Worm (Caenorhabditis elegans) whole organism, L4 larva: ENCODE results near the gene let-716.

ENCODE experiments used
- D1046.2 ChIP-seq: fragments of 200-800 bp; sonication (Bioruptor generic); IDR thresholded peaks from 2 replicates; pipeline ENCODE4 v1.3.6; 2022; ENCODE audit warnings: missing genetic modification characterization, missing compliant biosample characterization
- F26F4.8 ChIP-seq: fragments of 200-800 bp; sonication (Bioruptor generic); conservative IDR thresholded peaks from 2 replicates; pipeline ENCODE4 v1.3.6; 2022; ENCODE audit warnings: missing genetic modification characterization, missing compliant biosample characterization
- Y105C5A.15 ChIP-seq: fragments of 200-800 bp; sonication (Bioruptor generic); IDR thresholded peaks from 2 replicates; pipeline ENCODE4 v1.3.6; 2022; ENCODE audit warnings: missing genetic modification characterization, missing compliant biosample characterization
- Y48G9A.11 ChIP-seq: fragments of 200-800 bp; sonication (Bioruptor generic); IDR thresholded peaks from 2 replicates; pipeline ENCODE4 v1.3.6; 2022; ENCODE audit warnings: missing genetic modification reagents, missing genetic modification characterization, missing compliant biosample characterization
- Y5F2A.4 ChIP-seq: fragments of 200-800 bp; sonication (Bioruptor generic); optimal IDR thresholded peaks from 2 replicates; lab custom pipeline; 2018; ENCODE audit warnings: mild to moderate bottlenecking, missing genetic modification characterization, missing compliant biosample characterization
- Y75B8A.6 ChIP-seq: fragments of 200-800 bp; sonication (Bioruptor generic); IDR thresholded peaks from 2 replicates; pipeline ENCODE4 v1.3.6; 2022; ENCODE audit warnings: missing genetic modification reagents, missing genetic modification characterization, missing compliant biosample characterization
- ZK337.2 ChIP-seq: fragments of 200-800 bp; sonication (Bioruptor generic); IDR thresholded peaks from 2 replicates; pipeline ENCODE4 v1.3.6; 2022; ENCODE audit warnings: missing genetic modification reagents, missing genetic modification characterization, missing compliant biosample characterization
- aha-1 ChIP-seq: fragments of 150-350 bp; peaks from one replicate; lab custom pipeline; 2014; ENCODE audit warnings: missing biosample characterization, missing genetic modification characterization
- ceh-28 ChIP-seq: fragments of 150-350 bp; optimal IDR thresholded peaks from 2 replicates; lab custom pipeline; 2014; ENCODE audit warnings: missing biosample characterization, missing genetic modification reagents, missing genetic modification characterization
- ceh-44 ChIP-seq: fragments of 200-800 bp; sonication (Bioruptor generic); IDR thresholded peaks from 2 replicates; pipeline ENCODE4 v1.3.6; 2022; ENCODE audit warnings: missing genetic modification reagents, missing genetic modification characterization, missing compliant biosample characterization
- ceh-62 ChIP-seq: sonication (generic microtip); optimal IDR thresholded peaks from 2 replicates; lab custom pipeline; 2017; ENCODE audit warnings: missing biosample characterization, missing genetic modification characterization
- ces-1 ChIP-seq: fragments of 150-350 bp; sonication (generic microtip); optimal IDR thresholded peaks from 4 replicates; lab custom pipeline; 2014; ENCODE audit warnings: missing biosample characterization, missing genetic modification reagents, missing genetic modification characterization
- ctbp-1 ChIP-seq: fragments of 200-800 bp; sonication (Bioruptor generic); IDR thresholded peaks from 2 replicates; pipeline ENCODE4 v1.3.6; 2022; ENCODE audit warnings: missing genetic modification reagents, missing genetic modification characterization, missing compliant biosample characterization
- daf-16 ChIP-seq, 3 experiments: sonication (generic microtip); optimal IDR thresholded peaks; 2 replicates each; lab custom pipeline; 2016 to 2017; ENCODE audit warnings: missing genetic modification characterization in 3 of 3, missing genetic modification reagents in 3 of 3, mild to moderate bottlenecking in 2 of 3, missing compliant biosample characterization in 2 of 3, missing biosample characterization in 1 of 3, moderate library complexity in 1 of 3
- dpl-1 ChIP-seq: fragments of 150-350 bp; optimal IDR thresholded peaks from 2 replicates; lab custom pipeline; 2014; ENCODE audit warnings: missing biosample characterization, missing genetic modification reagents, missing genetic modification characterization
- dve-1 ChIP-seq: sonication (generic microtip); optimal IDR thresholded peaks from 2 replicates; lab custom pipeline; 2017; ENCODE audit warnings: antibody characterized with exemption, mild to moderate bottlenecking, missing genetic modification characterization, missing compliant biosample characterization; ENCODE audit not compliant: insufficient read depth
- egl-43 ChIP-seq: fragments of 200-800 bp; sonication (Bioruptor generic); IDR thresholded peaks from 2 replicates; pipeline ENCODE4 v1.3.6; 2022; ENCODE audit warnings: missing genetic modification reagents, missing genetic modification characterization, missing compliant biosample characterization
- hlh-30 ChIP-seq: sonication (generic microtip); optimal IDR thresholded peaks from 2 replicates; lab custom pipeline; 2017; ENCODE audit warnings: antibody characterized with exemption, mild to moderate bottlenecking, missing genetic modification characterization, missing compliant biosample characterization; ENCODE audit not compliant: insufficient read depth
- lim-7 ChIP-seq: fragments of 200-800 bp; sonication (Bioruptor generic); IDR thresholded peaks from 2 replicates; pipeline ENCODE4 v1.3.6; 2022; ENCODE audit warnings: missing genetic modification characterization, missing compliant biosample characterization
- lin-1 ChIP-seq: fragments of 200-800 bp; sonication (Bioruptor generic); IDR thresholded peaks from 2 replicates; pipeline ENCODE4 v1.3.6; 2022; ENCODE audit warnings: missing genetic modification reagents, missing genetic modification characterization, missing compliant biosample characterization
- lin-13 ChIP-seq: fragments of 150-350 bp; optimal IDR thresholded peaks from 2 replicates; lab custom pipeline; 2014; ENCODE audit warnings: missing biosample characterization, missing genetic modification reagents, missing genetic modification characterization
- lin-15B ChIP-seq: fragments of 150-350 bp; sonication (generic microtip); optimal IDR thresholded peaks from 3 replicates; lab custom pipeline; 2014; ENCODE audit warnings: missing biosample characterization, missing genetic modification characterization
- lin-29 ChIP-seq: fragments of 200-800 bp; sonication (Bioruptor generic); IDR thresholded peaks from 2 replicates; pipeline ENCODE4 v1.3.6; 2022; ENCODE audit warnings: missing genetic modification reagents, missing genetic modification characterization, missing compliant biosample characterization
- lin-38 ChIP-seq: fragments of 200-800 bp; sonication (Bioruptor generic); IDR thresholded peaks from 2 replicates; pipeline ENCODE4 v1.3.6; 2022; ENCODE audit warnings: missing genetic modification reagents, missing genetic modification characterization, missing compliant biosample characterization
- lin-39 ChIP-seq: fragments of 150-350 bp; optimal IDR thresholded peaks from 2 replicates; lab custom pipeline; 2014; ENCODE audit warnings: missing biosample characterization, missing genetic modification reagents, missing genetic modification characterization
- lsy-2 ChIP-seq, 2 experiments: fragments of 150-350 bp in 1 of 2; sonication (generic microtip) in 1 of 2; optimal IDR thresholded peaks; 2 replicates each; lab custom pipeline; 2014 to 2017; ENCODE audit warnings: missing biosample characterization in 2 of 2, missing genetic modification characterization in 2 of 2
- madf-5 ChIP-seq, 2 experiments: fragments of 200-800 bp; sonication (Bioruptor generic); IDR thresholded peaks; 2 replicates each; pipeline ENCODE4 v1.3.6; 2022; ENCODE audit warnings: missing compliant biosample characterization in 2 of 2, missing genetic modification characterization in 2 of 2
- mdt-29 ChIP-seq: fragments of 200-800 bp; sonication (Bioruptor generic); IDR thresholded peaks from 2 replicates; pipeline ENCODE4 v1.3.6; 2022; ENCODE audit warnings: missing genetic modification reagents, missing genetic modification characterization, missing compliant biosample characterization
- mes-2 ChIP-seq: sonication (generic microtip); optimal IDR thresholded peaks from 2 replicates; lab custom pipeline; 2016; ENCODE audit warnings: missing genotype, mild to moderate bottlenecking, missing genetic modification characterization, missing compliant biosample characterization; ENCODE audit not compliant: poor library complexity, severe bottlenecking
- mxl-2 ChIP-seq: fragments of 200-800 bp; sonication (Bioruptor generic); conservative IDR thresholded peaks from 2 replicates; pipeline ENCODE4 v1.3.6; 2022; ENCODE audit warnings: missing genetic modification reagents, missing genetic modification characterization, missing compliant biosample characterization
- mxl-3 ChIP-seq: fragments of 200-800 bp; sonication (Bioruptor generic); optimal IDR thresholded peaks from 2 replicates; lab custom pipeline; 2018; ENCODE audit warnings: mild to moderate bottlenecking, missing genetic modification characterization, missing compliant biosample characterization
- nhr-10 ChIP-seq: fragments of 150-350 bp; optimal IDR thresholded peaks from 2 replicates; lab custom pipeline; 2014; ENCODE audit warnings: missing biosample characterization, missing genetic modification characterization
- nhr-25 ChIP-seq: sonication (generic microtip); optimal IDR thresholded peaks from 2 replicates; lab custom pipeline; 2017; ENCODE audit warnings: missing genetic modification characterization, mild to moderate bottlenecking, missing compliant biosample characterization, antibody characterized with exemption, moderate library complexity, borderline replicate concordance; ENCODE audit not compliant: insufficient read depth
- nhr-41 ChIP-seq: fragments of 200-800 bp; sonication (Bioruptor generic); IDR thresholded peaks from 2 replicates; pipeline ENCODE4 v1.3.6; 2022; ENCODE audit warnings: missing genetic modification reagents, missing genetic modification characterization, missing compliant biosample characterization
- nhr-42 ChIP-seq: fragments of 200-800 bp; sonication (Bioruptor generic); IDR thresholded peaks from 2 replicates; pipeline ENCODE4 v1.3.6; 2022; ENCODE audit warnings: missing genetic modification characterization, missing compliant biosample characterization
- nhr-48 ChIP-seq: sonication (generic microtip); optimal IDR thresholded peaks from 2 replicates; lab custom pipeline; 2016; ENCODE audit warnings: mild to moderate bottlenecking, missing genetic modification characterization, missing compliant biosample characterization
- nhr-6 ChIP-seq: fragments of 150-350 bp; optimal IDR thresholded peaks from 2 replicates; lab custom pipeline; 2014; ENCODE audit warnings: missing biosample characterization, missing genetic modification characterization
- pha-4 ChIP-seq, 2 experiments: fragments of 150-350 bp in 1 of 2; fragments of 200-800 bp in 1 of 2; sonication (Bioruptor generic) in 1 of 2; IDR thresholded peaks in 1 of 2; optimal IDR thresholded peaks in 1 of 2; 2 replicates each; pipeline versions ENCODE4 v1.3.6 to Lab custom; 2014 to 2022; ENCODE audit warnings: missing genetic modification characterization in 2 of 2, missing genetic modification reagents in 2 of 2, missing biosample characterization in 1 of 2, missing compliant biosample characterization in 1 of 2
- php-3 ChIP-seq: fragments of 200-800 bp; sonication (Bioruptor generic); IDR thresholded peaks from 2 replicates; pipeline ENCODE4 v1.3.6; 2022; ENCODE audit warnings: missing genetic modification reagents, missing genetic modification characterization, missing compliant biosample characterization
- set-16 ChIP-seq: fragments of 200-800 bp; sonication (Bioruptor generic); IDR thresholded peaks from 2 replicates; pipeline ENCODE4 v1.3.6; 2022; ENCODE audit warnings: missing genetic modification reagents, missing genetic modification characterization, missing compliant biosample characterization
- snpc-1.2 ChIP-seq: fragments of 200-800 bp; sonication (Bioruptor generic); IDR thresholded peaks from 2 replicates; pipeline ENCODE4 v1.3.6; 2022; ENCODE audit warnings: missing genetic modification reagents, missing genetic modification characterization, missing compliant biosample characterization
- spr-1 ChIP-seq: sonication (generic microtip); optimal IDR thresholded peaks from 2 replicates; lab custom pipeline; 2016; ENCODE audit warnings: mild to moderate bottlenecking, missing genetic modification characterization, missing compliant biosample characterization
- tag-97 ChIP-seq: fragments of 200-800 bp; sonication (Bioruptor generic); IDR thresholded peaks from 2 replicates; pipeline ENCODE4 v1.3.6; 2022; ENCODE audit warnings: missing genetic modification characterization, missing compliant biosample characterization
- tra-1 ChIP-seq: fragments of 200-800 bp; sonication (Bioruptor generic); IDR thresholded peaks from 2 replicates; pipeline ENCODE4 v1.3.6; 2022; ENCODE audit warnings: missing genetic modification reagents, missing genetic modification characterization, missing compliant biosample characterization
- unc-39 ChIP-seq: sonication (generic microtip); optimal IDR thresholded peaks from 2 replicates; lab custom pipeline; 2017; ENCODE audit warnings: missing biosample characterization, missing genetic modification characterization
- unc-62 ChIP-seq, 3 experiments: fragments of 150-350 bp in 1 of 3; sonication (generic microtip); optimal IDR thresholded peaks in 2 of 3; peaks in 1 of 3; 1 replicate in 1 of 3; 2 replicates in 2 of 3; lab custom pipeline; 2014 to 2017; ENCODE audit warnings: missing biosample characterization in 3 of 3, missing genetic modification characterization in 3 of 3, missing genetic modification reagents in 3 of 3, missing genotype in 1 of 3
- zip-2 ChIP-seq: fragments of 150-350 bp; optimal IDR thresholded peaks from 2 replicates; lab custom pipeline; 2014; ENCODE audit warnings: missing biosample characterization, missing genetic modification characterization
- ztf-7 ChIP-seq: fragments of 150-350 bp; optimal IDR thresholded peaks from 2 replicates; lab custom pipeline; 2014; ENCODE audit warnings: missing biosample characterization, missing genetic modification characterization

The let-716 gene

DNA sequence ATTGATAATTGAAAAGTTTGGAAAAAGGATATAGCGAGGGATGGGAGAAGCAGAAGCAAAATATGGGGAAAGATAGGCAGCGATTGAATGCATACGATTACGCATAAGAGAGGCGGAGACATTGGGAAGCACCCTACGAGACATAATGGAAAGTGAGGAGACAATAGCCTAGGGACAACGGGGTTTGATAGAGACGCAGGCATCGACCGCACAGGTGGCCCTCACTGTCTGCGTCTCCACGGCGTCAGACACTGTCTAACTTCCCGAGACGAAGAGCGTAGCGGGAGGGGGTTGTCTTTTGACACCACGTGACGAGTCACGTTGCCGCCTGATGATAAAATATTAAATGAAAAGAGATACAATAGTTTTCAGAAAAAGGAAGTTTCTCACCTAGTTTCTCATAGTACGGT lies 37.6 kb downstream of the let-716 start (continued):
- peak; percentile 92 for TF ChIP-seq pha-4 (GFP tag; IDR thresholded peaks at IDR 0.05; lab: Robert Waterston, UW)
- TF ChIP-seq pha-4 (tag; optimal IDR thresholded peaks at IDR 0.05; lab: Kevin White, UChicago): no peak
- TF ChIP-seq ces-1 (GFP tag; lab: Kevin White, UChicago): no peak
- TF ChIP-seq lin-39 (tag; lab: Kevin White, UChicago): no peak
- no peak for TF ChIP-seq Y5F2A.4 (GFP tag; lab: Kevin White, UChicago)
- TF ChIP-seq spr-1 (tag; lab: Kevin White, UChicago): peak; percentile 72
- 0 out of 2 replicates have a peak, but pooled peaks have one; percentile 39 for TF ChIP-seq ZK337.2 (GFP tag; lab: Robert Waterston, UW)
- TF ChIP-seq lin-15B (tag; lab: Kevin White, UChicago): no peak
- peak; percentile 93 for TF ChIP-seq nhr-48 (tag; lab: Kevin White, UChicago)
- no peak for TF ChIP-seq ztf-7 (tag; lab: Kevin White, UChicago)
- TF ChIP-seq nhr-6 (tag; lab: Kevin White, UChicago): peak; percentile 49
- TF ChIP-seq set-16 (GFP tag; lab: Robert Waterston, UW): peak; percentile 88
- peak; percentile 88 for TF ChIP-seq egl-43 (GFP tag; lab: Robert Waterston, UW)
- no peak for TF ChIP-seq madf-5 (GFP tag; IDR thresholded peaks at IDR 0.05; lab: Robert Waterston, UW)
- peak; percentile 95 for TF ChIP-seq lin-1
- TF ChIP-seq nhr-42 (GFP tag; lab: Robert Waterston, UW): peak; percentile 85
- peak; percentile 56; the same call in 1 of the 2 replicates for TF ChIP-seq ctbp-1 (GFP tag; lab: Robert Waterston, UW)
- peak; percentile 55 for TF ChIP-seq mes-2
- TF ChIP-seq dpl-1 (GFP tag; lab: Kevin White, UChicago): peak; percentile 18
- peak in 1 of 2 experiments; percentile 99 for TF ChIP-seq unc-62 (GFP tag; optimal IDR thresholded peaks at IDR 0.05 in 1 of 2; lab: Kevin White, UChicago)
- TF ChIP-seq unc-62 (tag; optimal IDR thresholded peaks at IDR 0.05; lab: Kevin White, UChicago): no peak
- no peak for TF ChIP-seq snpc-1.2
- TF ChIP-seq Y48G9A.11 (GFP tag; lab: Robert Waterston, UW): no peak
- TF ChIP-seq Y105C5A.15 (GFP tag; lab: Robert Waterston, UW): 0 out of 2 replicates have a peak, but pooled peaks have one; percentile 25
- peak; percentile 62; the same call in 1 of the 2 replicates for TF ChIP-seq mxl-2 (GFP tag; lab: Robert Waterston, UW)
- TF ChIP-seq hlh-30 (tag; lab: Kevin White, UChicago): peak; percentile 97
- peak; percentile 70 to 83 for TF ChIP-seq daf-16 (GFP tag; optimal IDR thresholded peaks at IDR 0.05; lab: Kevin White, UChicago)
- peak; percentile 58 for TF ChIP-seq daf-16 (tag; optimal IDR thresholded peaks at IDR 0.05; lab: Kevin White, UChicago)
- TF ChIP-seq ceh-62 (tag; lab: Kevin White, UChicago): no peak
- no peak for TF ChIP-seq F26F4.8 (GFP tag; lab: Robert Waterston, UW)
- no peak for TF ChIP-seq nhr-10 (tag; lab: Kevin White, UChicago)
- TF ChIP-seq lim-7 (GFP tag; lab: Robert Waterston, UW): no peak
- no peak for TF ChIP-seq tag-97 (GFP tag; lab: Robert Waterston, UW)
- peak; percentile 97 for TF ChIP-seq aha-1 (tag; lab: Kevin White, UChicago)
- no peak for TF ChIP-seq ceh-44 (GFP tag; lab: Robert Waterston, UW)
- TF ChIP-seq D1046.2 (GFP tag; lab: Robert Waterston, UW): no peak
- peak; percentile 86 for TF ChIP-seq mdt-29 (GFP tag; lab: Robert Waterston, UW)
- peak; percentile 10 for TF ChIP-seq lin-13 (GFP tag; lab: Kevin White, UChicago)
- peak; percentile 94 for TF ChIP-seq tra-1 (GFP tag; lab: Robert Waterston, UW)
- TF ChIP-seq unc-39 (tag; lab: Kevin White, UChicago): no peak
- 0 out of 2 replicates have a peak, but pooled peaks have one; percentile 22 for TF ChIP-seq Y75B8A.6 (GFP tag; lab: Robert Waterston, UW)
- TF ChIP-seq zip-2 (tag; lab: Kevin White, UChicago): no peak
- TF ChIP-seq nhr-25: peak; percentile 73
- TF ChIP-seq lin-29 (GFP tag; lab: Robert Waterston, UW): no peak
- peak; percentile 93 for TF ChIP-seq php-3 (GFP tag; lab: Robert Waterston, UW)
- peak; percentile 69 to 82 for TF ChIP-seq lsy-2 (tag; optimal IDR thresholded peaks at IDR 0.05; lab: Kevin White, UChicago)
- TF ChIP-seq ceh-28 (tag; lab: Kevin White, UChicago): no peak
- peak; percentile 98 for TF ChIP-seq mxl-3 (GFP tag; lab: Kevin White, UChicago)
- TF ChIP-seq lin-38 (GFP tag; lab: Robert Waterston, UW): peak; percentile 68
- peak; percentile 88 for TF ChIP-seq dve-1 (tag; lab: Kevin White, UChicago)
- TF ChIP-seq nhr-41 (GFP tag; lab: Robert Waterston, UW): peak; percentile 54; the same call in 1 of the 2 replicates
